Worm (Caenorhabditis elegans): Measurements from ENCODE around the gene dpy-4.
A peak's percentile ranks its signal among the peaks of the same experiment; 100 is the strongest.

Gene dpy-4

ce11 chrIV:14956693-14957281, 29.8 kb downstream of the dpy-4 start:
- no peak for TF ChIP-seq duxl-1 (tag; optimal IDR thresholded peaks at IDR 0.05; ENCODE audit: poor library complexity)
- TF ChIP-seq ceh-44 (GFP tag; IDR thresholded peaks at IDR 0.05), result no peak
- TF ChIP-seq unc-130 (GFP tag; optimal IDR thresholded peaks at IDR 0.05), result peak; percentile 32
- peak; percentile 22 for TF ChIP-seq dpl-1 (GFP tag; optimal IDR thresholded peaks at IDR 0.05)
- TF ChIP-seq R02D3.7 (tag; optimal IDR thresholded peaks at IDR 0.05), result peak; percentile 64
- 0 out of 2 replicates have a peak, but pooled peaks have one; percentile 8 for TF ChIP-seq Y48G9A.11 (GFP tag; IDR thresholded peaks at IDR 0.05)
- peak; percentile 75 for TF ChIP-seq aha-1 (tag)
- no peak for TF ChIP-seq D1046.2 (GFP tag; IDR thresholded peaks at IDR 0.05)
- no peak for TF ChIP-seq arid-1 (GFP tag; conservative IDR thresholded peaks at IDR 0.05)
- TF ChIP-seq mes-2 (tag; optimal IDR thresholded peaks at IDR 0.05; ENCODE audit: poor library complexity, severe bottlenecking), result peak; percentile 51
- no peak for TF ChIP-seq lin-1 (GFP tag; IDR thresholded peaks at IDR 0.05)
- peak; percentile 77 for TF ChIP-seq lin-38 (GFP tag; IDR thresholded peaks at IDR 0.05)
- TF ChIP-seq snpc-1.2 (GFP tag; IDR thresholded peaks at IDR 0.05), result peak; percentile 95

ce11 chrIV:14954842-14955241, 31.7 kb downstream of the dpy-4 start:
- TF ChIP-seq lsy-2 (tag; optimal IDR thresholded peaks at IDR 0.05) (peak in 1 of 2 experiments; percentile 55), mdt-29 (GFP tag; IDR thresholded peaks at IDR 0.05) (no peak)

DNA sequence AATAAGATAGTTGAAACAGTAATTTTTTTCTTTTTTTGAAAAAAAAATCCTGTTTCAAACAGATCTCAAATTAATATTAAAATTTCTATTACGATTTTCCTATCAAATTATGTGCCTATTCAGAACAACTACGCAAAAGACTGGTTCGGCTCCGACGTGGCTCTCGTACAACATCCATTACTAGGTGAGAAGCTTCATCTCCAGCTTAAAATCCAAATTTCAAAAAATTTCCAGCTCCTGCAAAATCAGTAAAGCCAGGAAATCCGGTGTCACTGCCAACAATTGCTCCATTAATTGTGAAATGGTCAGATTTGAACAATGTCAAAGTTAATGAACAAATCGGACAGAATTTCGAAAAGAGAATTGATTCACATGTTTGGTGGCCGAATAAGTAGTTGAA, 32.8 kb downstream of the dpy-4 start:
- TF ChIP-seq nhr-11 (tag; optimal IDR thresholded peaks at IDR 0.05) (no peak), nhr-6 (tag; optimal IDR thresholded peaks at IDR 0.05) (no peak), pha-4 (GFP tag; IDR thresholded peaks at IDR 0.05) (0 out of 2 replicates have a peak, but pooled peaks have one; percentile 11), pha-4 (tag; optimal IDR thresholded peaks at IDR 0.05) (no peak), zip-2 (tag; optimal IDR thresholded peaks at IDR 0.05) (no peak), fos-1 (tag; optimal IDR thresholded peaks at IDR 0.05) (no peak), gei-8 (GFP tag; optimal IDR thresholded peaks at IDR 0.05) (no peak), tag-97 (GFP tag; IDR thresholded peaks at IDR 0.05) (no peak), saeg-2 (GFP tag; IDR thresholded peaks at IDR 0.05) (no peak), F49E8.2 (tag; optimal IDR thresholded peaks at IDR 0.05; ENCODE audit: borderline replicate concordance) (peak; percentile 64), lin-38 (GFP tag; IDR thresholded peaks at IDR 0.05) (peak; percentile 52), Y48G9A.11 (GFP tag; IDR thresholded peaks at IDR 0.05) (0 out of 2 replicates have a peak, but pooled peaks have one; percentile 17), snpc-1.2 (GFP tag; IDR thresholded peaks at IDR 0.05) (peak; percentile 79), Y105C5A.15 (GFP tag; IDR thresholded peaks at IDR 0.05) (no peak), nhr-102 (tag; optimal IDR thresholded peaks at IDR 0.05) (no peak)

DNA sequence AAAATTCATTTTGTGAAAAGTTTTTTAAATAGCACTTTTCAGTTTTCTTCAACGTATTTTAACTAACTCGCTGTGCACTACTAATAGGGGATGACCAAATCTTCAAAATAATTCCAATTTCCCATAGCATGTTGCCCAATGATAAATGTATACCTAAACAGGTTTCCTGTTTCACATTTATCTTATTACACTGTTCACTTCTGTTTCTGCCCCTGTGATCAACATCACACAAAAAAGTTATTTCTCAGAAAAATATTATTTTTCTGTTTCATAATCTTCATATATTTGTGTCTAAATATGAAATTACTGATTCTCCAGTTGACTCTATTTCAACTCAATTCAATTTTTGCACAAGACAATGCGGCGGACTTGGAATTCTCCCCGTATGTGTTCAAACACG, 36.1 kb downstream of the dpy-4 start, which contains the start of gene Y41E3.22:
Gene Y41E3.22, plus strand, starts transcription at position 243 of the 400 bp plus-strand sequence.
- TF ChIP-seq nhr-42 (GFP tag; IDR thresholded peaks at IDR 0.05), result no peak
- TF ChIP-seq dmd-9 (GFP tag; IDR thresholded peaks at IDR 0.05), result no peak
- TF ChIP-seq aha-1 (tag), result peak; percentile 69
- TF ChIP-seq unc-130 (GFP tag; optimal IDR thresholded peaks at IDR 0.05), result no peak
- TF ChIP-seq unc-62 (GFP tag; optimal IDR thresholded peaks at IDR 0.05 in 1 of 2), result peak in 1 of 2 experiments; percentile 90
- no peak for TF ChIP-seq unc-62 (tag; optimal IDR thresholded peaks at IDR 0.05)

ce11 chrIV:14949048-14949447, 37.5 kb downstream of the dpy-4 start:
- TF ChIP-seq daf-12 (tag; optimal IDR thresholded peaks at IDR 0.05) (no peak), T20F7.1 (GFP tag; optimal IDR thresholded peaks at IDR 0.05) (no peak), spr-3 (GFP tag; optimal IDR thresholded peaks at IDR 0.05) (no peak), snpc-1.2 (GFP tag; IDR thresholded peaks at IDR 0.05) (peak; percentile 64)
